Worm (Caenorhabditis elegans) whole organism, young adult: ENCODE measurements around the gene nspg-12.

Source experiments
- F22D6.2 ChIP-seq: sonication (generic microtip); optimal IDR thresholded peaks from 2 replicates; lab custom pipeline; 2016; ENCODE audit warnings: mild to moderate bottlenecking, missing genetic modification characterization, missing compliant biosample characterization
- Y53G8AR.9 ChIP-seq: fragments of 200-800 bp; sonication (Bioruptor generic); conservative IDR thresholded peaks from 2 replicates; pipeline ENCODE4 v1.3.6; 2022; ENCODE audit warnings: missing genetic modification reagents, missing genetic modification characterization, missing compliant biosample characterization
- atf-7 ChIP-seq: sonication (generic microtip); optimal IDR thresholded peaks from 2 replicates; lab custom pipeline; 2017; ENCODE audit warnings: mild to moderate bottlenecking, missing genetic modification characterization, missing compliant biosample characterization
- attf-6 ChIP-seq: fragments of 200-800 bp; sonication (Bioruptor generic); IDR thresholded peaks from 2 replicates; pipeline ENCODE4 v1.3.6; 2022; ENCODE audit warnings: missing genetic modification reagents, missing genetic modification characterization, missing compliant biosample characterization
- ceh-58 ChIP-seq: fragments of 200-800 bp; sonication (Bioruptor generic); IDR thresholded peaks from 2 replicates; pipeline ENCODE4 v1.3.6; 2022; ENCODE audit warnings: missing genetic modification characterization, missing compliant biosample characterization
- chd-7 ChIP-seq: sonication (generic microtip); optimal IDR thresholded peaks from 2 replicates; lab custom pipeline; 2016; ENCODE audit warnings: mild to moderate bottlenecking, missing genetic modification characterization, moderate library complexity, missing compliant biosample characterization
- ekl-4 ChIP-seq: fragments of 200-800 bp; sonication (Bioruptor generic); IDR thresholded peaks from 2 replicates; pipeline ENCODE4 v1.3.6; 2022; ENCODE audit warnings: missing genetic modification reagents, missing genetic modification characterization, missing compliant biosample characterization
- ets-4 ChIP-seq: fragments of 200-800 bp; sonication (Bioruptor generic); optimal IDR thresholded peaks from 2 replicates; lab custom pipeline; 2018; ENCODE audit warnings: mild to moderate bottlenecking, missing genetic modification characterization, missing compliant biosample characterization
- madf-6 ChIP-seq: fragments of 200-800 bp; sonication (Bioruptor generic); IDR thresholded peaks from 2 replicates; pipeline ENCODE4 v1.3.6; 2022; ENCODE audit warnings: missing genetic modification reagents, missing genetic modification characterization, missing compliant biosample characterization
- nfya-1 ChIP-seq: sonication (generic microtip); optimal IDR thresholded peaks from 2 replicates; lab custom pipeline; 2017; ENCODE audit warnings: antibody characterized with exemption, missing compliant biosample characterization, missing genetic modification characterization, borderline replicate concordance; ENCODE audit not compliant: insufficient read depth
- rpc-1 ChIP-seq, 2 experiments: fragments of 150-350 bp in 1 of 2; sonication (generic microtip) in 1 of 2; optimal IDR thresholded peaks; 2 replicates each; lab custom pipeline; 2014 to 2018; ENCODE audit warnings: missing biosample characterization in 1 of 2, missing genetic modification characterization in 1 of 2, missing genetic modification reagents in 1 of 2, missing genotype in 1 of 2
- unc-62 ChIP-seq: fragments of 150-350 bp; optimal IDR thresholded peaks from 2 replicates; lab custom pipeline; 2014; ENCODE audit warnings: missing biosample characterization, missing genetic modification reagents, missing genetic modification characterization
- ztf-28 ChIP-seq: fragments of 200-800 bp; sonication (Bioruptor generic); IDR thresholded peaks from 2 replicates; pipeline ENCODE4 v1.3.6; 2022; ENCODE audit warnings: missing genetic modification reagents, missing genetic modification characterization, missing compliant biosample characterization

- TF ChIP-seq ets-4 (GFP tag; lab: Kevin White, UChicago) (no peak), rpc-1 (optimal IDR thresholded peaks at IDR 0.05; lab: Kevin White, UChicago) (no peak), rpc-1 (tag; optimal IDR thresholded peaks at IDR 0.05; lab: Kevin White, UChicago) (no peak), ztf-28 (no peak), madf-6 (GFP tag; lab: Robert Waterston, UW) (no peak), atf-7 (tag; lab: Kevin White, UChicago) (no peak), ceh-58 (GFP tag; lab: Robert Waterston, UW) (no peak), nfya-1 (tag; lab: Kevin White, UChicago) (no peak), ekl-4 (no peak), attf-6 (no peak), unc-62 (no peak), Y53G8AR.9 (GFP tag; lab: Robert Waterston, UW) (no peak), chd-7 (tag; lab: Kevin White, UChicago) (no peak), F22D6.2 (tag; lab: Kevin White, UChicago) (no peak)
Observed at ce11 chrX:5256999-5257398, at the start of gene nspg-12.
